Fruit fly (Drosophila melanogaster): Measurements from ENCODE around the gene Cyp4s3.

Gene Cyp4s3

dm6 chrX:15085777-15086510 lies 30.4 kb downstream of the Cyp4s3 start, which contains the start of the genes CG15027 and Dbct (continued):
- TF ChIP-seq Ravus (GFP tag; IDR thresholded peaks at IDR 0.05) (no peak; the same call in 1 of the 2 replicates), CG8089 (GFP tag; optimal IDR thresholded peaks at IDR 0.05) (no peak), CG9215 (GFP tag; IDR thresholded peaks at IDR 0.05) (peak; percentile 68), CG15514 (GFP tag; optimal IDR thresholded peaks at IDR 0.05) (peak; percentile 33), CG9437 (GFP tag; optimal IDR thresholded peaks at IDR 0.05) (peak; percentile 52), CG12659 (GFP tag; optimal IDR thresholded peaks at IDR 0.05) (peak; percentile 64), Oli (tag; optimal IDR thresholded peaks at IDR 0.05) (peak; percentile 61), CG31365 (tag; optimal IDR thresholded peaks at IDR 0.05) (no peak), CG6272 (GFP tag; IDR thresholded peaks at IDR 0.05) (peak; percentile 74), dysf (GFP tag; IDR thresholded peaks at IDR 0.05) (peak; percentile 74), zen2 (GFP tag; IDR thresholded peaks at IDR 0.05; ENCODE audit: partially characterized antibody) (no peak; the same call in 2 of the 3 replicates), ash1 (GFP tag; optimal IDR thresholded peaks at IDR 0.05) (no peak), bbx (GFP tag; IDR thresholded peaks at IDR 0.05; ENCODE audit: partially characterized antibody) (no peak), Atf3 (GFP tag; optimal IDR thresholded peaks at IDR 0.05) (no peak), CG7271 (tag; optimal IDR thresholded peaks at IDR 0.05) (no peak), btn (GFP tag; optimal IDR thresholded peaks at IDR 0.05) (no peak), Poxn (GFP tag; IDR thresholded peaks at IDR 0.05) (0 out of 2 replicates have a peak, but pooled peaks have one; percentile 20), toy (GFP tag; IDR thresholded peaks at IDR 0.05) (0 out of 2 replicates have a peak, but pooled peaks have one; percentile 15), gfzf (GFP tag; optimal IDR thresholded peaks at IDR 0.05) (no peak), slbo (GFP tag; IDR thresholded peaks at IDR 0.05) (peak; percentile 72), PHDP (tag; optimal IDR thresholded peaks at IDR 0.05) (peak; percentile 60), Scr (GFP tag; IDR thresholded peaks at IDR 0.05; ENCODE audit: partially characterized antibody) (peak; percentile 84), CG13624 (GFP tag; optimal IDR thresholded peaks at IDR 0.05) (no peak), ham (GFP tag; IDR thresholded peaks at IDR 0.05) (no peak), lbe (GFP tag; optimal IDR thresholded peaks at IDR 0.05) (peak; percentile 80), usp (GFP tag; optimal IDR thresholded peaks at IDR 0.05) (no peak), CG4360 (GFP tag; IDR thresholded peaks at IDR 0.05) (no peak), CG7357 (GFP tag; IDR thresholded peaks at IDR 0.05) (0 out of 3 replicates have a peak, but pooled peaks have one; percentile 35), shn (GFP tag; optimal IDR thresholded peaks at IDR 0.05) (no peak), Lhr (GFP tag; optimal IDR thresholded peaks at IDR 0.05) (peak; percentile 14), gcm (GFP tag; optimal IDR thresholded peaks at IDR 0.05) (peak; percentile 41), H15 (GFP tag; IDR thresholded peaks at IDR 0.05) (0 out of 3 replicates have a peak, but pooled peaks have one; percentile 43), D19A (tag; optimal IDR thresholded peaks at IDR 0.05) (peak; percentile 50), pzg (GFP tag; optimal IDR thresholded peaks at IDR 0.05) (peak; percentile 34), CG10565 (GFP tag; optimal IDR thresholded peaks at IDR 0.05) (no peak), az2 (GFP tag; optimal IDR thresholded peaks at IDR 0.05) (peak; percentile 44), slp2 (GFP tag; optimal IDR thresholded peaks at IDR 0.05) (no peak), Atf6 (GFP tag; IDR thresholded peaks at IDR 0.05) (peak; percentile 49), gsb-n (tag; optimal IDR thresholded peaks at IDR 0.05) (peak; percentile 39), Dip2 (GFP tag; IDR thresholded peaks at IDR 0.05) (no peak), CG3065 (GFP tag; optimal IDR thresholded peaks at IDR 0.05) (no peak), abd-A (tag; optimal IDR thresholded peaks at IDR 0.05) (peak; percentile 36), CG33213 (GFP tag; optimal IDR thresholded peaks at IDR 0.05) (no peak), Aef1 (GFP tag; IDR thresholded peaks at IDR 0.05) (peak; percentile 64), tll (GFP tag; optimal IDR thresholded peaks at IDR 0.05) (no peak), Doc2 (GFP tag; IDR thresholded peaks at IDR 0.05) (no peak), row (GFP tag; IDR thresholded peaks at IDR 0.05) (peak; percentile 91), unc-4 (GFP tag; IDR thresholded peaks at IDR 0.05; ENCODE audit: partially characterized antibody) (peak; percentile 69), CG3726 (GFP tag; IDR thresholded peaks at IDR 0.05) (no peak)

Data from whole organism, embryonic.